Fruit fly (Drosophila melanogaster): Measurements from ENCODE around the gene CG12426.
A peak's percentile ranks its signal among the peaks of the same experiment; 100 is the strongest.

The CG12426 gene

dm6 chr3R:27916355-27917019 lies 44.3 kb upstream of the CG12426 start, which contains the start of the genes CG5003 and mRpS22:
TSS of gene CG5003 (minus strand) at chr3R:27916516.
TSS of gene mRpS22 (plus strand) at chr3R:27916908.
- TF ChIP-seq topi (GFP tag; optimal IDR thresholded peaks at IDR 0.05) = peak; percentile 59
- peak; percentile 48 for TF ChIP-seq Eip75B (GFP tag; optimal IDR thresholded peaks at IDR 0.05)
- no peak for TF ChIP-seq fd59A (GFP tag; optimal IDR thresholded peaks at IDR 0.05)
- TF ChIP-seq CG6808 (GFP tag; optimal IDR thresholded peaks at IDR 0.05) = peak; percentile 44
- peak; percentile 79 for TF ChIP-seq CG10631 (GFP tag; optimal IDR thresholded peaks at IDR 0.05)
- no peak for TF ChIP-seq CG8119 (GFP tag; IDR thresholded peaks at IDR 0.05)
- TF ChIP-seq CG32006 (GFP tag; optimal IDR thresholded peaks at IDR 0.05) = peak; percentile 66
- TF ChIP-seq Hr4 (GFP tag; optimal IDR thresholded peaks at IDR 0.05) = peak; percentile 67
- TF ChIP-seq CG7368 (GFP tag; optimal IDR thresholded peaks at IDR 0.05) = peak; percentile 33
- peak; percentile 52 for TF ChIP-seq CG11902 (GFP tag; optimal IDR thresholded peaks at IDR 0.05)
- peak; percentile 12 for TF ChIP-seq Ets96B (tag; optimal IDR thresholded peaks at IDR 0.05)
- TF ChIP-seq dsx (GFP tag; optimal IDR thresholded peaks at IDR 0.05; ENCODE audit: poor library complexity, severe bottlenecking) = no peak
- TF ChIP-seq CG10669 (GFP tag; optimal IDR thresholded peaks at IDR 0.05) = peak; percentile 32
- peak; percentile 64 for TF ChIP-seq svp (GFP tag)
- peak; percentile 61 for TF ChIP-seq CG3032 (tag; optimal IDR thresholded peaks at IDR 0.05)
- no peak for TF ChIP-seq CG1621 (tag; optimal IDR thresholded peaks at IDR 0.05)
- no peak for TF ChIP-seq CG16779 (tag; optimal IDR thresholded peaks at IDR 0.05)
- peak; percentile 31; the same call in 1 of the 2 replicates for TF ChIP-seq Gug (GFP tag; IDR thresholded peaks at IDR 0.05)
- peak; percentile 51 for TF ChIP-seq fkh (GFP tag; optimal IDR thresholded peaks at IDR 0.05)
- TF ChIP-seq spab (GFP tag; optimal IDR thresholded peaks at IDR 0.05) = no peak
- TF ChIP-seq esn (GFP tag; optimal IDR thresholded peaks at IDR 0.05) = peak; percentile 74
- TF ChIP-seq net (GFP tag; optimal IDR thresholded peaks at IDR 0.05) = peak; percentile 39
- TF ChIP-seq Ets21C (GFP tag; optimal IDR thresholded peaks at IDR 0.05) = peak; percentile 54
- TF ChIP-seq cyc (GFP tag; optimal IDR thresholded peaks at IDR 0.05) = peak; percentile 49
- TF ChIP-seq Sox14 (GFP tag; optimal IDR thresholded peaks at IDR 0.05) = peak; percentile 49
- peak; percentile 53 for TF ChIP-seq CG34406 (GFP tag; optimal IDR thresholded peaks at IDR 0.05)
- TF ChIP-seq CG3919 (GFP tag; optimal IDR thresholded peaks at IDR 0.05) = peak; percentile 66
- TF ChIP-seq CG4318 (GFP tag; optimal IDR thresholded peaks at IDR 0.05) = no peak
- peak; percentile 65 for TF ChIP-seq CG31627 (GFP tag; optimal IDR thresholded peaks at IDR 0.05)
- TF ChIP-seq lz (GFP tag; optimal IDR thresholded peaks at IDR 0.05) = peak; percentile 59
- no peak for TF ChIP-seq CG6276 (GFP tag; optimal IDR thresholded peaks at IDR 0.05)
- TF ChIP-seq OdsH (GFP tag; optimal IDR thresholded peaks at IDR 0.05) = peak; percentile 68
- 0 out of 3 replicates have a peak, but pooled peaks have one; percentile 50 for TF ChIP-seq eg (GFP tag; IDR thresholded peaks at IDR 0.05)
- peak in 1 of 2 experiments; percentile 59 for TF ChIP-seq salr (GFP tag; optimal IDR thresholded peaks at IDR 0.05)
- TF ChIP-seq Met (GFP tag; optimal IDR thresholded peaks at IDR 0.05) = peak; percentile 60
- peak; percentile 56 for TF ChIP-seq Smox (GFP tag; optimal IDR thresholded peaks at IDR 0.05)
- TF ChIP-seq CG11762 (GFP tag; optimal IDR thresholded peaks at IDR 0.05; ENCODE audit: insufficient read depth) = peak; percentile 56
- TF ChIP-seq CG6792 (GFP tag; optimal IDR thresholded peaks at IDR 0.05) = peak; percentile 29
- TF ChIP-seq CG9139 (GFP tag; optimal IDR thresholded peaks at IDR 0.05) = no peak
- peak in 1 of 2 experiments; percentile 52 for TF ChIP-seq ss (GFP tag; optimal IDR thresholded peaks at IDR 0.05)
- TF ChIP-seq vri (GFP tag; optimal IDR thresholded peaks at IDR 0.05) = no peak
- no peak for TF ChIP-seq CG15336 (GFP tag; IDR thresholded peaks at IDR 0.05)
- TF ChIP-seq Sox102F (GFP tag; optimal IDR thresholded peaks at IDR 0.05) = peak; percentile 46
- peak; percentile 56 for TF ChIP-seq pdm3 (GFP tag; optimal IDR thresholded peaks at IDR 0.05)
- TF ChIP-seq fd85E (GFP tag; optimal IDR thresholded peaks at IDR 0.05) = no peak
- TF ChIP-seq Sox15 (GFP tag; optimal IDR thresholded peaks at IDR 0.05) = peak; percentile 45
- no peak for TF ChIP-seq Hr38 (GFP tag; optimal IDR thresholded peaks at IDR 0.05)
- peak; percentile 12 for TF ChIP-seq CG8319 (GFP tag; optimal IDR thresholded peaks at IDR 0.05)
- TF ChIP-seq dac (GFP tag; optimal IDR thresholded peaks at IDR 0.05) = no peak
- peak; percentile 6 for TF ChIP-seq Eip93F (GFP tag; optimal IDR thresholded peaks at IDR 0.05)

Measured in whole organism, prepupa.